Worm (Caenorhabditis elegans): Measurements from ENCODE around the gene str-138.

str-138 gene

DNA sequence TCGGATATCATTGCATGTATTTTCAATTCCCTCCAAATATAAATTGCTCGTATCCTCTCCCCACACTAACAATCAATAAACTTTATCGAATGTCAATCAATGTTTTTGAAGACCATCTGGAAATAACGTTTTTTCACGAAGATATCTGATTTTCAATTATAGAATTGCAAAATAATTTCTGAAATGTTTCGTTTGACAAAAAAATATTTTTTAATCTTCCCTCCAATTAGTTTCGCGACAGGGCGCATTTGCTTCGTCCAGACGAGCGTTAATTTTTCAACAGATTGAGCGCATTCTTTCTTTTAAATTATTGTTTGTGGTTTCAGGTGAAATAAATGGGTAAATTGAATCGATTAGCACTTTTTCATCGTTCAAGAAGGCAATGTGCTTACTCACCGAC is 27.3 kb upstream of the str-138 start, which contains the start of gene vars-1:
TSS of gene vars-1 (plus strand) at position 291 of the 400 bp plus-strand sequence.
- TF ChIP-seq hmbx-1 (tag; optimal IDR thresholded peaks at IDR 0.05): no peak
- no peak for TF ChIP-seq ets-7 (tag; optimal IDR thresholded peaks at IDR 0.05)

DNA sequence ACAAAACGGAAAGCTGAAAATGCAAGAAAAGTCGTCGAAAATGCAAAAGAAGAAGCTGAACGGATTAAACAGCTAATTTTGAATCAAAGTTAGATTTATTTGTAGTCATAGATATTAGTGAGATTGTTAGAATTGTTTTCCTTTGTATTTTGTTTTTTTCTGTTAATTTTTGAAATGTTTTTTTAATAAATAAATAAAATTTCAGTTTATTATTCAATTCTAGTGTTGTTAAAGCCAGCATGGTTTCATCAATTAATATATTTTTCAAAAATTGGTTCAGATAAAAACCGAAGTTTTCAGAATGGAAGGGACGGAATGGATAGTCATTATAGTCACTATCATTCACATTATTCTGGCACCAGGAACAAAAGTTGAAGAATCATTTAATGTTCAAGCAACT is 23.6 kb upstream of the str-138 start, which contains the start of gene algn-12:
TSS of gene algn-12 (plus strand) at position 301 of the 400 bp plus-strand sequence.
- TF ChIP-seq aly-1 (tag; optimal IDR thresholded peaks at IDR 0.05) (no peak), sea-1 (GFP tag; conservative IDR thresholded peaks at IDR 0.05) (no peak), tbx-11 (GFP tag; IDR thresholded peaks at IDR 0.05) (no peak), hmbx-1 (tag; optimal IDR thresholded peaks at IDR 0.05) (no peak), F13C5.2 (tag; optimal IDR thresholded peaks at IDR 0.05) (no peak), hnd-1 (tag; optimal IDR thresholded peaks at IDR 0.05) (no peak), B0310.2 (tag; optimal IDR thresholded peaks at IDR 0.05) (no peak), hmg-4 (GFP tag; optimal IDR thresholded peaks at IDR 0.05) (no peak), tbx-37 (GFP tag; conservative IDR thresholded peaks at IDR 0.05) (no peak), scrt-1 (GFP tag; IDR thresholded peaks at IDR 0.05) (no peak), ceh-13 (GFP tag; optimal IDR thresholded peaks at IDR 0.05) (no peak), pes-1 (GFP tag; IDR thresholded peaks at IDR 0.05) (no peak)

DNA sequence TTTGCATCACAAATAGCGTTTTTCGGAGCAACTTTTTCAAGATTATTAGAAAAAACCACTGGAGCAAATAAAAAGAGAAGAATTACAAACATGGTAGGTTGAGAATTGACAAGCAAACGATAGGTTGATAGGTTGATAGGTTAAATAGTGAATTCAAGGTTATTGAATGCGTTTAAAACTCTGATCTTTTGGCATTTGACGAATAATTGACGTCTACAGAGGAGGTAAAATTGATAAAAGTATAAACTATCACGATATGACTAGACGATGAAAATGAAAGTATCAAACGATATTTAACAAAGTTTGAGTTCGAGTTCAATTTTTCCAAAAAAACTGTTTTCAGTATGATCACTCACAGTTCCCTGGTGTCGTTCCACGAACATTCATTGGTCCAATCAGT is 22.5 kb upstream of the str-138 start, which contains the start of gene ZC513.14:
TSS of gene ZC513.14 (minus strand) at position 101 of the 400 bp plus-strand sequence.
- TF ChIP-seq ceh-36 (tag; optimal IDR thresholded peaks at IDR 0.05) (no peak), ets-7 (tag; optimal IDR thresholded peaks at IDR 0.05) (no peak), B0310.2 (tag; optimal IDR thresholded peaks at IDR 0.05) (no peak), sea-1 (GFP tag; conservative IDR thresholded peaks at IDR 0.05) (no peak), tra-4 (tag; optimal IDR thresholded peaks at IDR 0.05) (no peak), F13C5.2 (tag; optimal IDR thresholded peaks at IDR 0.05) (no peak), pes-1 (GFP tag; IDR thresholded peaks at IDR 0.05) (no peak), ama-1 (optimal IDR thresholded peaks at IDR 0.05) (no peak)

DNA sequence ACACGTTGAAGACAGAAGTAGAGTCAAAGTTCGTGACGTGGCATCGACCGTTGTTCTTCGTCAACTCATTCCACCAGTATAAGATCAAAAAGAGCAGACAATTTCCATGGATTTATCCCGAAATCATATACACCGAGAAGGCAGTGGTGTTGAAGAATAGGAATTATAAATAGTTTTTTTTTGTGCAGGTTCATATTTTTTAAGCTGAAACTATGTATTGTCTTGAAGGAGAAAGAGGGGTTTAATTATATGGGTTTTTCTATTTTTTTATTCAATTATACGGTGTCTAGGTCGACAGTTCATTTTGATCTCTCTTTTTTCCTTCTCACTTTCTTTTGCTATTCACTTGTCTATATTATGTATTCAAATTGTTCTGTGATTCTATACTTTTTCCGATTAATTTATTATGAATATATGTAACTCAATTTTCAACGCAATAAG is 19.4 kb upstream of the str-138 start:
- TF ChIP-seq ama-1 (optimal IDR thresholded peaks at IDR 0.05) (peak; percentile 62), F13C5.2 (tag; optimal IDR thresholded peaks at IDR 0.05) (no peak), flt-1 (GFP tag; IDR thresholded peaks at IDR 0.05) (peak; percentile 13; the same call in 1 of the 2 replicates), scrt-1 (GFP tag; IDR thresholded peaks at IDR 0.05) (no peak), B0310.2 (tag; optimal IDR thresholded peaks at IDR 0.05) (peak; percentile 41), ets-7 (tag; optimal IDR thresholded peaks at IDR 0.05) (no peak), hmg-4 (GFP tag; optimal IDR thresholded peaks at IDR 0.05) (no peak)

DNA sequence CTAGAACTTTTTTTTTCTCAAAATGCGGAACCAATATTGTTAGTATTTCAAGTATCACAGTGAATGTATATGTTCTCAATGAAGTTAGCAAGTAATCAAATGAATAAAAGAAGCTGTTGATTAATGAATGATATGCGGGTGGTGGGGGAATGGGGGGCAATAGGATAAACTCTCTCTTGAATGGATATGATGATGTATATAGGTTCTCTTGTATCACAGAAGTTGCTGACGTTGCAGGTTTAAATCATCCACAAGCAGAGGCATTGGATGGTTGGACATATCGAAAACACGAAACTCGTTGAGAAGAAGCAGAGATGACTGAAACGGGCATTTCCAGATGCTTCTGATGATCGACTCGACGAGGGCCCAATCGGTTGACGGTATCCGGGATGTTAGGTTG is 18.9 kb upstream of the str-138 start:
- 0 out of 2 replicates have a peak, but pooled peaks have one; percentile 28 for TF ChIP-seq sea-1 (GFP tag; conservative IDR thresholded peaks at IDR 0.05)
- TF ChIP-seq ama-1 (optimal IDR thresholded peaks at IDR 0.05): peak; percentile 57
- no peak for TF ChIP-seq hnd-1 (tag; optimal IDR thresholded peaks at IDR 0.05)

DNA sequence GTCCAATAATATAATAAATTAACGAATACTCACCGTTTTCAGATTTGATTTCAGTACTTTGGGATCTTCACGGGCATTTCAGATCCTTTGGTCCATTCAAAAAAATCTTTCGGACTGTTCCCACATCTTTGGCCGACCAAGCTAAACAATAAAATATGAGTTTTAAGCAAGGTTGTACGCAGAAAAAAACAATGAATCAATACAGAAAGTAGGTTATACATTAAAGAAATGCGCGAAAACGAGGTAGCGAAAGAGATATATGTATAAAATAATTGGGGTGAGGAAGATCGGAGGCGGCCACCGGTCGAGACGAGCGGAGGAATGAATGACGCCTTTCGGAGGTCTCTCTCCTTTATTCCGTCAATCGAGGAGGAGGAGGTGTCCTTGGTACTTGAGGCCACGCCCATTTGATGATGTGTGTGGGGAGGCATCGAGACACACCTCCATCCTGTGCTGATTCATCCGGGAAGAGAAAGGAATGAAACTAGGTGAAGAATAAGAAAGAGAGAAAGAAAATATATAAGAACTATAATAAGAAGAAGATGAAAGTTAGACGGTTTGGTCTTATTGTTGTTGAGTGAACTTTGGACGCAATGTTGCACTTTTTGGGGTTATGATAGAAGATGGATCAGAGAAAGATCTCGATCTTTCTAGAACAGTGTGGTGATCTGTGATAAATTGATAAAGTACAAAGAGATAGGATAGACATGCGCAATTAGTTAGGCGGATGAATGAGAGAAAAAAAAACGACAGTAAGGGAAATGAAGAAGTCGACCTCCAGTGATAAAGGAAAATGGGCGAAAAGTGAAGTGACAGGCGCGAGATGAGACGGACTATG is 18.0 kb upstream of the str-138 start:
- TF ChIP-seq ama-1 (optimal IDR thresholded peaks at IDR 0.05): peak; percentile 82
- no peak for TF ChIP-seq tra-4 (tag; optimal IDR thresholded peaks at IDR 0.05)
- no peak for TF ChIP-seq F13C5.2 (tag; optimal IDR thresholded peaks at IDR 0.05)
- peak; percentile 3 for TF ChIP-seq hmg-4 (GFP tag; optimal IDR thresholded peaks at IDR 0.05)
- peak; percentile 2 for TF ChIP-seq ceh-36 (tag; optimal IDR thresholded peaks at IDR 0.05)
- TF ChIP-seq tbx-37 (GFP tag; conservative IDR thresholded peaks at IDR 0.05): no peak
- TF ChIP-seq scrt-1 (GFP tag; IDR thresholded peaks at IDR 0.05): no peak
- TF ChIP-seq aly-1 (tag; optimal IDR thresholded peaks at IDR 0.05): no peak
- TF ChIP-seq ceh-13 (GFP tag; optimal IDR thresholded peaks at IDR 0.05): no peak
- no peak for TF ChIP-seq sea-1 (GFP tag; conservative IDR thresholded peaks at IDR 0.05)
- no peak for TF ChIP-seq tbx-11 (GFP tag; IDR thresholded peaks at IDR 0.05)

DNA sequence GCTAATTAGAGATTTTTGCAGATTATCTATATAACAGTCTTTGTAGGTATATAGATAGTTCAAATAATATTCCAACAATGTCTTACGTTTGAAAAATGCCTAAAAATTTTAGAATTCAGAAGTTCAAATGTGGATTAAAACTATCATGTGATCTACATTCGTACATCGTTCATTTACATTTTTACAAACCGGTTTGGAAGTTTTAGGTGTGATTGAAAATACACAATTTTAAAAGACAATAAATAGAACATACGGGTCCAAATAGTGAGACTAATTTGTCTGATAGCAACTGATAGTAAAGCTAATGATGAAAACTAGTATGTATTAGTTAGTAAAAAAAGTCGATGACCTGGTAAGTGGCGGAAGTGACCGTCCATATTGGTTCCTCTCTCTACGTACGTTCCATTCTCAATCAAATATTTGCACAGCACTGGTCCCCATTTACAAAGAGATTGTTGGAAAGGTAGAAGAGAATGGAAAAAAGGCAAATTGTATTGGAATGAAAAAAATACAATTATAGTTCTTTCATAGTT is 17.1 kb upstream of the str-138 start:
- no peak for TF ChIP-seq ets-7 (tag; optimal IDR thresholded peaks at IDR 0.05)
- no peak for TF ChIP-seq F13C5.2 (tag; optimal IDR thresholded peaks at IDR 0.05)
- no peak for TF ChIP-seq B0310.2 (tag; optimal IDR thresholded peaks at IDR 0.05)
- TF ChIP-seq tbx-11 (GFP tag; IDR thresholded peaks at IDR 0.05): no peak
- no peak for TF ChIP-seq ama-1 (optimal IDR thresholded peaks at IDR 0.05)

DNA sequence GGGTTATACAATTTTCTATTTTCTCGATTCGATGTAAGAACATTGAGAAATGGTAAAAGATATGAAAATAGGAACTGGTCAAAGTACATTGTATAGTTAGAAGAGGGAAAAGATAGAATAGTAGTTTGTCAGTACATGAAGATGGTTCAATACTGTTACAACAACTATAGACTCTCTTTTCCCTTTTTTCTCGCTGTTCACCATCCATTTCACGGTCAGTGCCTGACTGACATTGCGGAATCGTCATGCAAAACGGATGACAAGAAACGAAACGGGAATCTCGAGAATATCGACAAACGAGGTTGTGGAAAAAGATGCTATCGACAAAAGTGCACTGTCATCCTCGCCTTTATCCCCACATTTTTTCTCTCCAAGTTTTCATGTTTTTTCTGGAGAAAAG is 14.8 kb upstream of the str-138 start:
- no peak for TF ChIP-seq B0310.2 (tag; optimal IDR thresholded peaks at IDR 0.05)
- TF ChIP-seq sea-1 (GFP tag; conservative IDR thresholded peaks at IDR 0.05): no peak
- TF ChIP-seq ceh-13 (GFP tag; optimal IDR thresholded peaks at IDR 0.05): no peak
- TF ChIP-seq ceh-36 (tag; optimal IDR thresholded peaks at IDR 0.05): no peak
- no peak for TF ChIP-seq ama-1 (optimal IDR thresholded peaks at IDR 0.05)
- TF ChIP-seq aly-1 (tag; optimal IDR thresholded peaks at IDR 0.05): no peak
